Fruit fly (Drosophila melanogaster): Measurements from ENCODE around the gene CG34134.

dm6 chr2L:8212666-8213270, 22.2 kb upstream of the CG34134 start, which contains the start of the genes CG8372 and CG8360:
- TF ChIP-seq bab1 (GFP tag; optimal IDR thresholded peaks at IDR 0.05) (peak; percentile 98), ovo (GFP tag; optimal IDR thresholded peaks at IDR 0.05) (peak; percentile 98), CG1620 (GFP tag; optimal IDR thresholded peaks at IDR 0.05) (peak; percentile 99), pad (GFP tag; optimal IDR thresholded peaks at IDR 0.05) (peak; percentile 92), cnc (optimal IDR thresholded peaks at IDR 0.05) (no peak), CG7045 (GFP tag; optimal IDR thresholded peaks at IDR 0.05) (peak; percentile 99), kay (GFP tag; ENCODE audit: borderline replicate concordance) (peak; percentile 95)

Data from whole organism, adult.